Fruit fly (Drosophila melanogaster) ovary, adult (tissue): ENCODE data around the gene ND-51.

Experiments
- CG17801 ChIP-seq: fragments of 200-800 bp; optimal IDR thresholded peaks from 2 replicates; lab custom pipeline; 2019; ENCODE audit warnings: missing biosample characterization, mild to moderate bottlenecking, missing genetic modification characterization, moderate library complexity; ENCODE audit not compliant: partially characterized antibody

ND-51 gene

dm6 chr2L:6062382-6063082, at the start of gene ND-51, which contains the start of gene CG13994:
Gene ND-51, minus strand, starts transcription at chr2L:6062757.
Gene CG13994, plus strand, starts transcription at chr2L:6062989.
- TF ChIP-seq CG17801 (GFP tag; lab: Kevin White, UChicago): peak; percentile 83

- no peak for TF ChIP-seq CG17801 (GFP tag; lab: Kevin White, UChicago)
Observed at dm6 chr2L:6110781-6111180, 48.2 kb upstream of the ND-51 start.

dm6 chr2L:6109313-6109847, 46.8 kb upstream of the ND-51 start:
- TF ChIP-seq CG17801 (GFP tag; lab: Kevin White, UChicago): no peak

- peak; percentile 59 for TF ChIP-seq CG17801 (GFP tag; lab: Kevin White, UChicago)
Observed at dm6 chr2L:6100202-6100689, 37.7 kb upstream of the ND-51 start, which contains the start of gene stai. Gene stai, plus strand, starts transcription at chr2L:6100377.

- TF ChIP-seq CG17801 (GFP tag; lab: Kevin White, UChicago): no peak
Observed at dm6 chr2L:6099270-6099644, 36.7 kb upstream of the ND-51 start.

dm6 chr2L:6098479-6099269, 36.1 kb upstream of the ND-51 start, which contains the start of gene CG9175:
Gene CG9175, minus strand, starts transcription at chr2L:6098966.
- TF ChIP-seq CG17801 (GFP tag; lab: Kevin White, UChicago): peak; percentile 30

dm6 chr2L:6092300-6092699, 29.7 kb upstream of the ND-51 start:
- no peak for TF ChIP-seq CG17801 (GFP tag; lab: Kevin White, UChicago)

dm6 chr2L:6090786-6091716, 28.5 kb upstream of the ND-51 start, which contains the start of gene CG45075:
Gene CG45075, plus strand, starts transcription at chr2L:6091412.
- no peak for TF ChIP-seq CG17801 (GFP tag; lab: Kevin White, UChicago)

dm6 chr2L:6090365-6090764, 27.8 kb upstream of the ND-51 start:
- TF ChIP-seq CG17801 (GFP tag; lab: Kevin White, UChicago): no peak

- TF ChIP-seq CG17801 (GFP tag; lab: Kevin White, UChicago): no peak
Observed at dm6 chr2L:6089604-6090198, 27.1 kb upstream of the ND-51 start.

- peak; percentile 75 for TF ChIP-seq CG17801 (GFP tag; lab: Kevin White, UChicago)
Observed at dm6 chr2L:6088371-6089365, 26.1 kb upstream of the ND-51 start.

dm6 chr2L:6087685-6088084, 25.1 kb upstream of the ND-51 start:
- TF ChIP-seq CG17801 (GFP tag; lab: Kevin White, UChicago): no peak

dm6 chr2L:6086771-6087170, 24.2 kb upstream of the ND-51 start:
- no peak for TF ChIP-seq CG17801 (GFP tag; lab: Kevin White, UChicago)
